Fruit fly (Drosophila melanogaster) whole organism: ENCODE measurements around the gene TTLL4B.

ENCODE experiments used
- CG8478 ChIP-seq: fragments of >200 bp; optimal IDR thresholded peaks from 2 replicates; lab custom pipeline; 2018; ENCODE audit warnings: inconsistent platforms
- Dll ChIP-seq: fragments of >200 bp; optimal IDR thresholded peaks from 2 replicates; lab custom pipeline; 2017
- EcR ChIP-seq, 2 experiments: fragments of >200 bp; optimal IDR thresholded peaks; 2 replicates each; lab custom pipeline; 2017; ENCODE audit warnings: missing biosample characterization in 2 of 2, missing genetic modification characterization in 2 of 2, missing genetic modification reagents in 2 of 2
- pan ChIP-seq: fragments of >200 bp; optimal IDR thresholded peaks from 2 replicates; lab custom pipeline; 2017
- psq ChIP-seq: fragments of >200 bp; optimal IDR thresholded peaks from 2 replicates; lab custom pipeline; 2017
- usp ChIP-seq: fragments of >200 bp; optimal IDR thresholded peaks from 2 replicates; lab custom pipeline; 2017; ENCODE audit warnings: missing biosample characterization, missing genetic modification characterization, mixed read lengths

Gene TTLL4B

DNA sequence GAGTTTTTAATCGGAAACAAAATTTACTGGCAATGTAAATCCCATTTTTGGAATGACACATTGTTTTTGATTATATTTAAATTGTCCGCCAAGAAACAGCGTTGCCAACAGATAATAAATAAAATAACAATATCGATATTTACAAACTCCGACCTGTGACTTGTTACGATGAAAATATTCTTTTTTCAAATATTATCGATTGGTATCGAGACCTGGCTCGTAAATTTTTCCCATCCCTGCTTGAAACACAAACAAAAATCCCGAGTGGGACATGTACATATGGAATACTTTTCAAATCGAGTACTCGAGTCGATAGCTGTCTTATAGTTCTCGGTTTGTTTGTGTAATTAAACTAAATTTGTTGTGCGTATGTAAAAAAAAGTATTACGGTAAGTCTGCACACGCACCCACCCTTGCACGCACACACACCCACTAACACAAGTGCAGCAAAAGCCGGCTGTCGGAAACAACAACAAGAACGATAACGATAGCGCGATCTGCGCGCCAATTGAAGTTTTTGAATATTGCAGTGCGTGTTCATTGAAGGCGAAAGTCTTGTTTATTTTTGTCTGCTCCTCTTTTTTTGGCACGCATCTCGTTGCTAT lies at the start of gene TTLL4B:
Gene TTLL4B, plus strand, starts transcription at position 232 of the 605 bp plus-strand sequence.
- no peak for TF ChIP-seq usp
- TF ChIP-seq psq (lab: Kevin White, UChicago): no peak
- TF ChIP-seq Dll (lab: Kevin White, UChicago): no peak
- TF ChIP-seq CG8478 (lab: Kevin White, UChicago): no peak
- TF ChIP-seq pan: no peak
- no peak for TF ChIP-seq EcR (GFP tag; optimal IDR thresholded peaks at IDR 0.05; lab: Kevin White, UChicago)

- no peak for TF ChIP-seq usp
- TF ChIP-seq Dll (lab: Kevin White, UChicago): no peak
- no peak for TF ChIP-seq CG8478 (lab: Kevin White, UChicago)
- TF ChIP-seq EcR (GFP tag; optimal IDR thresholded peaks at IDR 0.05; lab: Kevin White, UChicago): no peak
- no peak for TF ChIP-seq psq (lab: Kevin White, UChicago)
- TF ChIP-seq pan: no peak
These were observed 49.1 kb upstream of the TTLL4B start, which contains the start of gene CG3407 for dm6 chr2L:3813255-3813875. TSS of gene CG3407 (minus strand) at chr2L:3813410.

- no peak for TF ChIP-seq EcR (GFP tag; optimal IDR thresholded peaks at IDR 0.05; lab: Kevin White, UChicago)
- TF ChIP-seq CG8478 (lab: Kevin White, UChicago): no peak
- TF ChIP-seq usp: no peak
- TF ChIP-seq psq (lab: Kevin White, UChicago): no peak
- TF ChIP-seq pan: no peak
- TF ChIP-seq Dll (lab: Kevin White, UChicago): no peak
These were observed 48.3 kb upstream of the TTLL4B start for dm6 chr2L:3814163-3814562.

dm6 chr2L:3818903-3819302 lies 43.6 kb upstream of the TTLL4B start:
- TF ChIP-seq Dll (lab: Kevin White, UChicago): no peak
- no peak for TF ChIP-seq usp

- TF ChIP-seq EcR (GFP tag; optimal IDR thresholded peaks at IDR 0.05; lab: Kevin White, UChicago): no peak
- no peak for TF ChIP-seq CG8478 (lab: Kevin White, UChicago)
- TF ChIP-seq usp: no peak
- TF ChIP-seq Dll (lab: Kevin White, UChicago): no peak
- TF ChIP-seq psq (lab: Kevin White, UChicago): no peak
- no peak for TF ChIP-seq pan
These were observed 39.9 kb upstream of the TTLL4B start for dm6 chr2L:3822462-3823065.

dm6 chr2L:3823835-3824234 lies 38.6 kb upstream of the TTLL4B start:
- TF ChIP-seq EcR (GFP tag; optimal IDR thresholded peaks at IDR 0.05; lab: Kevin White, UChicago): no peak
- TF ChIP-seq pan: no peak

DNA sequence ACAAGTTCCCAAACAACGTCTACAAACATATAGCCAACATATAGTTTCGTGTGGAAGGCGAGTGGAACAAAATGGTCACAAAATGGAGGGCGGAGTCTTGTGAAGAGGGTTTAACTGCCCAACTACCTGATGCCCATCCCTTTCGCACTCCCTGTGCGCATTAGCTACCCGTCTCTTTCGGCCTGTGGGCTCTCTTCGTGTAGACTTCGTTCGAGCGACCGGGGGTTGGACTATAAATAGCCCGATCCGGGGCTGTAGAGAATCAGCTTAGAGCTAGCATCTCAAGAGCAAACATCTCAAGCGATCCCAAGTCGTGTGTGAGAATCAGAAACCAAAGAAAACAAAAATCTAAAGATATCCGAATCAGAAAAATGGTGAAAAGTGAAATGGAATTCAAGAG lies 37.1 kb upstream of the TTLL4B start, which contains the start of gene slp1:
Gene slp1, plus strand, starts transcription at position 263 of the 400 bp plus-strand sequence.
- TF ChIP-seq CG8478 (lab: Kevin White, UChicago) (no peak), EcR (GFP tag; optimal IDR thresholded peaks at IDR 0.05; lab: Kevin White, UChicago) (no peak), psq (lab: Kevin White, UChicago) (no peak), Dll (lab: Kevin White, UChicago) (no peak), pan (no peak), usp (no peak)

DNA sequence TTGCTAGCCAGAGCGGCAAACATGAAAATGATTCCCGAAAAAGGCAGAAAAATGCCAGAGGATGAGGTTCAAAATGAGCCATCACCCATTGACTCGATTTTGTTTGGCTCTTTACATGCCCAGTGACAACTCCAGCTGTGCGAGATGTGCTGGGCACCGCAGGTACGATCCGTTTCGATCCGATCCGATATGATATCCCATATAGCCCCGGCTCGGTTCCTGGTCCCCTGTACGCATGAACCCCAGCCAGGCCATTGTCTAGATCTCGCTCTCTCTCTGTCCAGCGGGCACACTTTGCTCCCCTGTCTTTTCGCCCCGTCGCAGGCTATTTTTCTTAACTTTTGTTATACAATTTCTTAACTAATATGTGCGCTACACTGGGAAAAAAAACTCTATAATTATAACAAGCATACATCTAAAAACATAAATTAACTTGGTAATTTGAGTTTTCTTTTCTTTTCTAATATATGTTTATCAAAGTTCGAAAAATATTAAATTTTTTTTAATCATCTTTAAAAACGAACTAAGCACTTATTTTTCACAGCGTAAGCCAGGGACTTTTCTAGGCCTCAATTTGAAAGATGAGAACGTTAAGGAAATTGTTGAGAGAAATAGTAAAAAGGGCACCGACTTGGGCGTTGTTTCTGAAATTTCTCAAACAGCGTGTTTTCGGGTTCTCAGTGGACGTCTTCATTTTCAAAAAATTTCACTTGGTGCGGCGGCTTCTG lies 34.9 kb upstream of the TTLL4B start:
- TF ChIP-seq EcR (GFP tag; optimal IDR thresholded peaks at IDR 0.05; lab: Kevin White, UChicago) (no peak), Dll (lab: Kevin White, UChicago) (no peak), CG8478 (lab: Kevin White, UChicago) (no peak)

DNA sequence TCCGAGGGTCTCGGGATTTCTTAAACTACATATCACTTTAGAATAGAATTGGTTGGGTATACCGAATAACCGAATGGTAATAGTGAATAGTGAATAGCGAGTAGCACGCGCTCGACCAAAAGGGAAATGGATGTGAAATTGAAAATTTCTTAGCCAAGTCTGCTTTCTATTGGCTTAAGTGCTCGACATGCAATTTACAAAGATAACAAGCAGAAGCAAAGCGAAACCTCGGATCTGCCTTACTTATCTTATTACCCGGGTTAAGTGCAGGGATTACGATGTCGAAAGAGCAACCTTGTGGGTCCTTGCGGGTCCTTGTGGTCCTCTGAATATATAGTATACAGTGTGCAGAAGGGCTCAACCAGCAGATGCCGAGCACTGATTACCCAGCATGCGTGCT lies 33.2 kb upstream of the TTLL4B start:
- TF ChIP-seq pan (no peak), EcR (GFP tag; optimal IDR thresholded peaks at IDR 0.05; lab: Kevin White, UChicago) (no peak), usp (no peak), CG8478 (lab: Kevin White, UChicago) (no peak), psq (lab: Kevin White, UChicago) (no peak), Dll (lab: Kevin White, UChicago) (no peak)

- TF ChIP-seq CG8478 (lab: Kevin White, UChicago) (no peak), usp (no peak)
These were observed 30.8 kb upstream of the TTLL4B start for dm6 chr2L:3831694-3832093.

DNA sequence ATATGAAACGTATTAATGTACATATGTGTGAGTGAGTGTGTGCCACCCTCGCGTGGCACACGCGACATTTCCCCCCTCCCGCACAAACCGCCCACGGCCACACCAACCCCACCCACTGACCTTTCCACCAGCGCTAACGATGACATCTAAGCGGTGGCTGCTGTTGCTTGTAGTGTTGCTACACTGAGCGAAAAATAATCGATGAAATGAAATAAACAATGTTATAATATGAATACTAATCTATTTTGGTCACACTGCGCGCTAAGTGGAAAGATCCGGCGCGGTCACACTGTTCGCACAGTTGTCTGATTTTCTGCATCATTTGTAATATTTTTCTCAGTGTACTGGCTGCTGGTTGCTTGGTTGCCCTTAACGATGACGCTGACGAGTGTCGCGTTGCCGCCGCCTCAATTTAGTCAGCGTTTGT lies 30.2 kb upstream of the TTLL4B start:
- TF ChIP-seq usp: no peak
- no peak for TF ChIP-seq pan
- no peak for TF ChIP-seq psq (lab: Kevin White, UChicago)
- TF ChIP-seq CG8478 (lab: Kevin White, UChicago): no peak
- no peak for TF ChIP-seq Dll (lab: Kevin White, UChicago)
- TF ChIP-seq EcR (GFP tag; optimal IDR thresholded peaks at IDR 0.05; lab: Kevin White, UChicago): no peak

dm6 chr2L:3833924-3834323 lies 28.5 kb upstream of the TTLL4B start:
- TF ChIP-seq psq (lab: Kevin White, UChicago) (no peak), CG8478 (lab: Kevin White, UChicago) (no peak), EcR (GFP tag; optimal IDR thresholded peaks at IDR 0.05; lab: Kevin White, UChicago) (no peak), pan (no peak)
